Fruit fly (Drosophila melanogaster) S2 (cell line): Measurements from ENCODE around the gene FucT6.

Experiments
- CG8478 ChIP-seq: fragments of >200 bp; optimal IDR thresholded peaks from 2 replicates; lab custom pipeline; 2018
- CTCF ChIP-seq, 2 experiments: fragments of >200 bp; optimal IDR thresholded peaks; 2 replicates each; lab custom pipeline; 2018

dm6 chrX:11717892-11718291 lies 8.1 kb upstream of the FucT6 start:
- TF ChIP-seq CTCF (optimal IDR thresholded peaks at IDR 0.05; lab: Kevin White, UChicago) (no peak), CG8478 (no peak)
